Fruit fly (Drosophila melanogaster): ENCODE results near the gene SmB.

SmB gene

dm6 chr2L:10430802-10431476 is 4.5 kb upstream of the SmB start, which contains the start of the genes Bug22 and TfIIB (continued):
- TF ChIP-seq HLH54F (GFP tag; optimal IDR thresholded peaks at IDR 0.05), result peak; percentile 83
- TF ChIP-seq CG33213 (GFP tag; optimal IDR thresholded peaks at IDR 0.05), result peak; percentile 35
- TF ChIP-seq az2 (GFP tag; optimal IDR thresholded peaks at IDR 0.05), result peak; percentile 76
- peak; percentile 72 for TF ChIP-seq CG9727 (GFP tag; optimal IDR thresholded peaks at IDR 0.05)
- peak; percentile 45; the same call in 1 of the 2 replicates for TF ChIP-seq CG32772 (GFP tag; IDR thresholded peaks at IDR 0.05)
- no peak for TF ChIP-seq oc (tag; optimal IDR thresholded peaks at IDR 0.05)
- TF ChIP-seq NC2β (GFP tag; optimal IDR thresholded peaks at IDR 0.05), result peak; percentile 70
- peak; percentile 91 for TF ChIP-seq Rfx (GFP tag; IDR thresholded peaks at IDR 0.05)
- TF ChIP-seq zf30C (GFP tag; optimal IDR thresholded peaks at IDR 0.05), result no peak
- no peak for TF ChIP-seq gce (GFP tag; IDR thresholded peaks at IDR 0.05)
- peak; percentile 85 for TF ChIP-seq CG6689 (GFP tag; IDR thresholded peaks at IDR 0.05)
- TF ChIP-seq odd (GFP tag; optimal IDR thresholded peaks at IDR 0.05), result peak; percentile 15
- no peak for TF ChIP-seq cas (GFP tag; IDR thresholded peaks at IDR 0.05)
- peak; percentile 60 for TF ChIP-seq Ada2b (GFP tag; IDR thresholded peaks at IDR 0.05)
- TF ChIP-seq dmrt99B (tag; optimal IDR thresholded peaks at IDR 0.05), result no peak
- TF ChIP-seq eve (GFP tag; optimal IDR thresholded peaks at IDR 0.05), result no peak
- TF ChIP-seq B-H1 (GFP tag; IDR thresholded peaks at IDR 0.05), result peak; percentile 43; the same call in 1 of the 3 replicates
- TF ChIP-seq nerfin-1 (tag; optimal IDR thresholded peaks at IDR 0.05), result peak; percentile 43
- TF ChIP-seq gsb-n (tag; optimal IDR thresholded peaks at IDR 0.05), result no peak
- peak; percentile 56 for TF ChIP-seq trem (tag; optimal IDR thresholded peaks at IDR 0.05)
- peak; percentile 66; the same call in 2 of the 3 replicates for TF ChIP-seq Dbx (GFP tag; IDR thresholded peaks at IDR 0.05)
- peak; percentile 65 for TF ChIP-seq stc (GFP tag; IDR thresholded peaks at IDR 0.05)
- peak; percentile 40; the same call in 1 of the 2 replicates for TF ChIP-seq CG4360 (GFP tag; IDR thresholded peaks at IDR 0.05)
- TF ChIP-seq ERR (GFP tag; optimal IDR thresholded peaks at IDR 0.05), result peak; percentile 35
- TF ChIP-seq ab (GFP tag; optimal IDR thresholded peaks at IDR 0.05), result no peak
- TF ChIP-seq CG15514 (GFP tag; optimal IDR thresholded peaks at IDR 0.05), result peak; percentile 71
- no peak for TF ChIP-seq fru (optimal IDR thresholded peaks at IDR 0.05)
- TF ChIP-seq otp (GFP tag; IDR thresholded peaks at IDR 0.05), result peak; percentile 78; the same call in 2 of the 3 replicates
- TF ChIP-seq peb (GFP tag; IDR thresholded peaks at IDR 0.05), result no peak
- TF ChIP-seq bbx (GFP tag; IDR thresholded peaks at IDR 0.05; ENCODE audit: partially characterized antibody), result 0 out of 2 replicates have a peak, but pooled peaks have one; percentile 15
- TF ChIP-seq CG17328 (GFP tag; IDR thresholded peaks at IDR 0.05), result peak; percentile 71; the same call in 1 of the 2 replicates
- TF ChIP-seq ranshi (GFP tag; IDR thresholded peaks at IDR 0.05), result 0 out of 2 replicates have a peak, but pooled peaks have one; percentile 64
- no peak for TF ChIP-seq seq (GFP tag; IDR thresholded peaks at IDR 0.05)
- peak; percentile 69 for TF ChIP-seq CG7556 (GFP tag; optimal IDR thresholded peaks at IDR 0.05)
- TF ChIP-seq CG17802 (tag; optimal IDR thresholded peaks at IDR 0.05), result peak; percentile 84
- no peak for TF ChIP-seq gcm (GFP tag; optimal IDR thresholded peaks at IDR 0.05)
- peak; percentile 65 for TF ChIP-seq CG3281 (GFP tag; optimal IDR thresholded peaks at IDR 0.05)
- TF ChIP-seq Kr (GFP tag; optimal IDR thresholded peaks at IDR 0.05), result no peak
- TF ChIP-seq CG7357 (GFP tag; IDR thresholded peaks at IDR 0.05), result no peak
- peak; percentile 98 for TF ChIP-seq CG30020 (tag; optimal IDR thresholded peaks at IDR 0.05)
- TF ChIP-seq CG15601 (tag; optimal IDR thresholded peaks at IDR 0.05), result peak; percentile 61
- peak; percentile 48 for TF ChIP-seq HHEX (GFP tag; optimal IDR thresholded peaks at IDR 0.05)
- peak; percentile 91 for TF ChIP-seq row (GFP tag; IDR thresholded peaks at IDR 0.05)
- TF ChIP-seq ken (GFP tag; IDR thresholded peaks at IDR 0.05), result peak; percentile 70; the same call in 2 of the 3 replicates
- peak; percentile 54 for TF ChIP-seq HmgD (GFP tag; optimal IDR thresholded peaks at IDR 0.05)
- no peak for TF ChIP-seq hkb (optimal IDR thresholded peaks at IDR 0.05)
- TF ChIP-seq hkb (GFP tag; IDR thresholded peaks at IDR 0.05), result peak; percentile 75
- peak; percentile 53 for TF ChIP-seq Camta (GFP tag; optimal IDR thresholded peaks at IDR 0.05)
- TF ChIP-seq sd (tag; optimal IDR thresholded peaks at IDR 0.05), result no peak
- no peak for TF ChIP-seq Opbp (GFP tag; IDR thresholded peaks at IDR 0.05; ENCODE audit: partially characterized antibody)
- peak; percentile 64 for TF ChIP-seq stwl (tag; optimal IDR thresholded peaks at IDR 0.05)
